Worm (Caenorhabditis elegans) whole organism, mixed stage, embryonic: ENCODE data around the gene jud-4.

Experiments
- M03D4.4 ChIP-seq: sonication (generic microtip); optimal IDR thresholded peaks from 2 replicates; lab custom pipeline; 2017; ENCODE audit warnings: mild to moderate bottlenecking, missing genetic modification characterization, missing compliant biosample characterization
- bed-3 ChIP-seq: fragments of 200-800 bp; sonication (Bioruptor generic); optimal IDR thresholded peaks from 3 replicates; lab custom pipeline; 2018; ENCODE audit warnings: mild to moderate bottlenecking, missing genetic modification characterization, moderate library complexity, missing compliant biosample characterization
- blmp-1 ChIP-seq: fragments of 150-350 bp; optimal IDR thresholded peaks from 2 replicates; lab custom pipeline; 2014; ENCODE audit warnings: missing biosample characterization, missing genetic modification characterization
- ceh-39 ChIP-seq: fragments of 150-350 bp; optimal IDR thresholded peaks from 2 replicates; lab custom pipeline; 2014; ENCODE audit warnings: missing biosample characterization, missing genetic modification characterization
- ceh-43 ChIP-seq: fragments of 200-800 bp; sonication (Bioruptor generic); optimal IDR thresholded peaks from 2 replicates; lab custom pipeline; 2018; ENCODE audit warnings: mild to moderate bottlenecking, missing genetic modification characterization, moderate library complexity, missing compliant biosample characterization
- ceh-83 ChIP-seq: fragments of 200-800 bp; sonication (Bioruptor generic); optimal IDR thresholded peaks from 2 replicates; lab custom pipeline; 2018; ENCODE audit warnings: mild to moderate bottlenecking, missing genetic modification characterization, missing compliant biosample characterization
- ces-1 ChIP-seq: fragments of 150-350 bp; optimal IDR thresholded peaks from 2 replicates; lab custom pipeline; 2014; ENCODE audit warnings: missing biosample characterization, missing genetic modification reagents, missing genetic modification characterization
- cnd-1 ChIP-seq: fragments of 200-800 bp; sonication (Bioruptor generic); optimal IDR thresholded peaks from 2 replicates; lab custom pipeline; 2018; ENCODE audit warnings: mild to moderate bottlenecking, missing genetic modification characterization, missing compliant biosample characterization
- drap-1 ChIP-seq: fragments of 200-800 bp; sonication (Bioruptor generic); optimal IDR thresholded peaks from 3 replicates; lab custom pipeline; 2018; ENCODE audit warnings: mild to moderate bottlenecking, missing genetic modification characterization, missing compliant biosample characterization
- elt-1 ChIP-seq: sonication (generic microtip); optimal IDR thresholded peaks from 2 replicates; lab custom pipeline; 2017; ENCODE audit warnings: missing genetic modification characterization, mild to moderate bottlenecking, missing compliant biosample characterization, antibody characterized with exemption, moderate library complexity, borderline replicate concordance; ENCODE audit not compliant: insufficient read depth
- ham-2 ChIP-seq: fragments of 200-800 bp; sonication (Bioruptor generic); optimal IDR thresholded peaks from 2 replicates; lab custom pipeline; 2018; ENCODE audit warnings: mild to moderate bottlenecking, missing genetic modification characterization, missing compliant biosample characterization
- hlh-1 ChIP-seq: fragments of 150-350 bp; optimal IDR thresholded peaks from 2 replicates; lab custom pipeline; 2014; ENCODE audit warnings: missing biosample characterization, missing genetic modification reagents, missing genetic modification characterization
- lin-13 ChIP-seq: fragments of 150-350 bp; optimal IDR thresholded peaks from 2 replicates; lab custom pipeline; 2014; ENCODE audit warnings: missing biosample characterization, missing genetic modification characterization
- lin-32 ChIP-seq: fragments of 200-800 bp; sonication (Bioruptor generic); optimal IDR thresholded peaks from 2 replicates; lab custom pipeline; 2018; ENCODE audit warnings: mild to moderate bottlenecking, missing genetic modification characterization, missing compliant biosample characterization
- mab-5 ChIP-seq: fragments of 150-350 bp; optimal IDR thresholded peaks from 2 replicates; lab custom pipeline; 2014; ENCODE audit warnings: missing biosample characterization, missing genetic modification characterization
- mep-1 ChIP-seq: fragments of 150-350 bp; optimal IDR thresholded peaks from 2 replicates; lab custom pipeline; 2017; ENCODE audit warnings: missing biosample characterization, missing genetic modification reagents, missing genetic modification characterization, inconsistent platforms
- mls-2 ChIP-seq: sonication (generic microtip); optimal IDR thresholded peaks from 2 replicates; lab custom pipeline; 2016; ENCODE audit warnings: mild to moderate bottlenecking, missing genetic modification characterization, moderate library complexity, missing compliant biosample characterization
- nhr-12 ChIP-seq: fragments of 150-350 bp; optimal IDR thresholded peaks from 2 replicates; lab custom pipeline; 2014; ENCODE audit warnings: missing biosample characterization, missing genetic modification characterization
- nhr-237 ChIP-seq: fragments of 150-350 bp; optimal IDR thresholded peaks from 2 replicates; lab custom pipeline; 2014; ENCODE audit warnings: missing biosample characterization, missing genetic modification characterization
- nhr-28 ChIP-seq: fragments of 150-350 bp; optimal IDR thresholded peaks from 2 replicates; lab custom pipeline; 2014; ENCODE audit warnings: missing biosample characterization, missing genetic modification characterization
- nhr-76 ChIP-seq: sonication (generic microtip); optimal IDR thresholded peaks from 2 replicates; lab custom pipeline; 2017; ENCODE audit warnings: missing biosample characterization, missing genetic modification characterization
- pha-4 ChIP-seq: fragments of 150-350 bp; optimal IDR thresholded peaks from 2 replicates; lab custom pipeline; 2018; ENCODE audit warnings: missing biosample characterization, missing genetic modification reagents, missing genetic modification characterization
- sem-2 ChIP-seq: fragments of 200-800 bp; sonication (Bioruptor generic); optimal IDR thresholded peaks from 2 replicates; lab custom pipeline; 2018; ENCODE audit warnings: mild to moderate bottlenecking, missing genetic modification characterization, missing compliant biosample characterization
- sptf-1 ChIP-seq: sonication (generic microtip); optimal IDR thresholded peaks from 2 replicates; lab custom pipeline; 2017; ENCODE audit warnings: mild to moderate bottlenecking, missing genetic modification characterization, moderate library complexity, missing compliant biosample characterization
- tbx-8 ChIP-seq: fragments of 200-800 bp; sonication (Bioruptor generic); optimal IDR thresholded peaks from 2 replicates; lab custom pipeline; 2018; ENCODE audit warnings: mild to moderate bottlenecking, missing genetic modification characterization, moderate library complexity, missing compliant biosample characterization
- unc-120 ChIP-seq: sonication (generic microtip); optimal IDR thresholded peaks from 2 replicates; lab custom pipeline; 2017; ENCODE audit warnings: missing genetic modification characterization, missing compliant biosample characterization; ENCODE audit not compliant: poor library complexity, severe bottlenecking
- unc-39 ChIP-seq: fragments of 150-350 bp; optimal IDR thresholded peaks from 2 replicates; lab custom pipeline; 2014; ENCODE audit warnings: missing biosample characterization, missing genetic modification characterization
- unc-62 ChIP-seq: fragments of 150-350 bp; optimal IDR thresholded peaks from 2 replicates; lab custom pipeline; 2014; ENCODE audit warnings: missing biosample characterization, missing genetic modification reagents, missing genetic modification characterization
- zip-8 ChIP-seq: fragments of 150-350 bp; optimal IDR thresholded peaks from 2 replicates; lab custom pipeline; 2014; ENCODE audit warnings: missing biosample characterization, missing genetic modification characterization
- ztf-11 ChIP-seq: fragments of 150-350 bp; optimal IDR thresholded peaks from 2 replicates; lab custom pipeline; 2014; ENCODE audit warnings: missing biosample characterization, missing genetic modification characterization

jud-4 gene

DNA sequence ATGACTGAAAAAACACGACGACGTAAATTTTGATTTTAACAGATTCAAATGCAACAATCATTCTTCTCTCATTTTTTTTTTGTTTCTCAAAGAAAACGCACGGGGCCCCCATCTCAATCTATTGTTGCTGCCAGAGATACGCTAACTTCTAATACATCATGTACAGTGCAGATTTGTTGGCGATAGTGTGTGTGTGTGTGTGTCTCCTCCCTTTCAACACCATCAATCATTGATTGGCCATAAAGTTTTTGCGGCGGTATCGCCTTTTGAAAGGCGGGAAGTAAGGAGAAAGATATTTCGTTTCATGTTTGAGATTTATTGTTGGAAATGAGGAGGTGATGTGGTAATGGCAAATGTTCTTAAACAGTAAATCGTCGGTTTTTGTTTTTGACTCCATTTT, 43.3 kb downstream of the jud-4 start:
- TF ChIP-seq unc-62 (GFP tag; lab: Kevin White, UChicago) (peak; percentile 19), mls-2 (tag; lab: Kevin White, UChicago) (no peak), elt-1 (tag; lab: Kevin White, UChicago) (peak; percentile 33)

DNA sequence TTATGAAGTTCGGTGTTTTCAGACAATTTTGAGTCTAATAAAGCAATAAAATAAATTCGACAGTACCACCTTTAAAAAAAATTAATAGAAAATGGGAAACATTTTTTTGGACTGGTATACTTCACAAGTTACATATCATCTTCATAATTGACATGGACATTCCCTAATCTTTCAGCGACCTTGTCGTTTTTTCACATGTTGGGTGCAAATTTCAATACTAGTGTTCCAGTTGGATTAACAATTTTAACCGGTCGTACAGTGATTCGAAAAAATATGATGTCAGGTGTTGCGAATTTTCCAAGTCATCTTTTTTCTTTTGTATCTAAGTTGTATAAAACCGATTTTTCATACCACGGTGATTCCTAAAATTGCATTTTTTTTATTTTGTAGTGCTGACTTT, 44.4 kb downstream of the jud-4 start:
- TF ChIP-seq mls-2 (tag; lab: Kevin White, UChicago) (no peak), blmp-1 (tag; lab: Kevin White, UChicago) (no peak), zip-8 (tag; lab: Kevin White, UChicago) (no peak), M03D4.4 (tag; lab: Kevin White, UChicago) (no peak), nhr-28 (no peak), nhr-12 (tag; lab: Kevin White, UChicago) (no peak), sptf-1 (no peak), unc-62 (GFP tag; lab: Kevin White, UChicago) (no peak), lin-13 (tag; lab: Kevin White, UChicago) (no peak), bed-3 (GFP tag; lab: Kevin White, UChicago) (no peak)

DNA sequence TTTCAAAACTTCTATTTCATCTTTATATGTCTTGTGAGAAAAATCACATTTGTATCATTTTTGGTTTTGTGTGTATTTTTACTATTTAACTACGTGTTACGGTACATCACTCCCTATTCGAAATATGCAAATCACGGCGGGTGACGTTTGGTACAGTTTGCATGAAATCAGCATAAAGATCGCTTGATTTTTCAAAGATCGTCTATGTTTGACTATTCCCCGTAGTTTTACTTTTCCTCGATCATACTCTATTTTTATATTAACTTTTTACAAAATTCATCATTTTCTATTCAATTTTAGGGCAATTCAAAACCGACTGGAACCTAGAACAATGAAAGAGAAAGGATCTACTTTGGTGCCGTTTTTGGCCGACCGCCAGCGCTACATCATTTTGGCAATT, 46.7 kb downstream of the jud-4 start, which contains the start of gene Y15E3A.4:
Y15E3A.4 (plus strand) TSS at position 301 of the 400 bp plus-strand sequence.
- no peak for TF ChIP-seq M03D4.4 (tag; lab: Kevin White, UChicago)
- no peak for TF ChIP-seq cnd-1 (tag; lab: Kevin White, UChicago)
- TF ChIP-seq ztf-11, result no peak
- TF ChIP-seq mep-1, result no peak
- no peak for TF ChIP-seq mls-2 (tag; lab: Kevin White, UChicago)
- TF ChIP-seq nhr-237 (tag; lab: Kevin White, UChicago), result no peak
- no peak for TF ChIP-seq ceh-83 (GFP tag; lab: Kevin White, UChicago)
- no peak for TF ChIP-seq mab-5 (tag; lab: Kevin White, UChicago)
- no peak for TF ChIP-seq ceh-39
- TF ChIP-seq sem-2 (GFP tag; lab: Kevin White, UChicago), result no peak
- no peak for TF ChIP-seq hlh-1 (tag; lab: Kevin White, UChicago)
- TF ChIP-seq ceh-43, result no peak
- TF ChIP-seq ham-2 (GFP tag; lab: Kevin White, UChicago), result no peak
- TF ChIP-seq lin-32 (GFP tag; lab: Kevin White, UChicago), result no peak
- no peak for TF ChIP-seq unc-39
- TF ChIP-seq pha-4, result no peak
- TF ChIP-seq elt-1 (tag; lab: Kevin White, UChicago), result no peak
- no peak for TF ChIP-seq zip-8 (tag; lab: Kevin White, UChicago)
- TF ChIP-seq lin-13 (tag; lab: Kevin White, UChicago), result no peak
- no peak for TF ChIP-seq tbx-8 (GFP tag; lab: Kevin White, UChicago)

DNA sequence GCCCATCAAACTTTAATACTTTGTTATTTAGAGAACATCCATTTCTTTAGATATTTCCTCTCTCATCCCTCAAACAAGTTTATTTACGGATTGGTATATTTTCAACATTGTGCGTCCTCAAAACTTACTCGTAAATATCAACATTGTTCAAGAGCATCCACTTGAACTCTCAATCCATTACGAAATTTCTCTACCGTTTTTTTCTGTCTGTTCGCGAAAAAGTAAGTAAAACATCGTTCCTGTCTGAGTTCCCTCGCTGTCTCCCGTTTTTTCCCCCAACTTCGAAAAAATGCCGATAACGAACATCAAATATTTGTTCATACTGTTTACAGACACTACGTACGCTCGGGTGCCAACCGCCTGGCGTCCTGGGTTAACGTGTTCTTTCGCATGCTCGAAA, 51.0 kb downstream of the jud-4 start:
- TF ChIP-seq ztf-11 (no peak), mls-2 (tag; lab: Kevin White, UChicago) (no peak), nhr-28 (no peak), elt-1 (tag; lab: Kevin White, UChicago) (no peak), unc-120 (tag; lab: Kevin White, UChicago) (no peak), hlh-1 (tag; lab: Kevin White, UChicago) (no peak), ceh-83 (GFP tag; lab: Kevin White, UChicago) (no peak), ceh-39 (no peak), ces-1 (GFP tag; lab: Kevin White, UChicago) (no peak)

DNA sequence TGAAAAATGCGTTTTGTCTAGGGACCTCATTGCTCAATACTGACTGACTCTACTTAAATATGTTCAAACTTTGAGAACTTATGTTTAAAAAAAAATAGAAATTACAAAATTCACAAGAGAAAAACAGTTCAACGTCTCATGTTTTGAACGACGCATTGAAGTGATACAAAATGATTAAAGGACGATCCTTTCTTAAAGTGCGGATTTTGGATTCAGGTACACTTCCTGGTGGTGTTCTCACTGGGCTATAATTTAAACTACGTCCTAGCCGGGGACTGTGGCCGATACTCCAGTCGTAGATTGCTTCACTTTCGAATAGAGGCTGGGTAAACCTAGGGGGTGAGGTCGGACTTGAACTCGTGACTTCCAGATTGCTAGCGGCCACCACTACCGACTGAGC, 51.7 kb downstream of the jud-4 start:
- TF ChIP-seq mab-5 (tag; lab: Kevin White, UChicago) (no peak), tbx-8 (GFP tag; lab: Kevin White, UChicago) (no peak), ceh-43 (no peak), lin-32 (GFP tag; lab: Kevin White, UChicago) (no peak), drap-1 (no peak), zip-8 (tag; lab: Kevin White, UChicago) (no peak), nhr-237 (tag; lab: Kevin White, UChicago) (no peak), cnd-1 (tag; lab: Kevin White, UChicago) (no peak), ceh-39 (no peak), ces-1 (GFP tag; lab: Kevin White, UChicago) (no peak), nhr-76 (tag; lab: Kevin White, UChicago) (no peak), blmp-1 (tag; lab: Kevin White, UChicago) (no peak), mep-1 (no peak), M03D4.4 (tag; lab: Kevin White, UChicago) (no peak), pha-4 (no peak)
